Worm (Caenorhabditis elegans): ENCODE data around the gene rpl-26.

rpl-26 gene

ce11 chrII:8569038-8569977 is 33.3 kb upstream of the rpl-26 start, which contains the start of the genes col-38 and rpl-5 (continued):
- TF ChIP-seq che-1 (tag; optimal IDR thresholded peaks at IDR 0.05): peak; percentile 27
- peak; percentile 77 for TF ChIP-seq ceh-18 (tag; optimal IDR thresholded peaks at IDR 0.05)
- TF ChIP-seq ama-1 (optimal IDR thresholded peaks at IDR 0.05): no peak
- no peak for TF ChIP-seq ceh-45 (GFP tag; IDR thresholded peaks at IDR 0.05)
- TF ChIP-seq ttx-3 (tag; optimal IDR thresholded peaks at IDR 0.05): peak; percentile 29
- no peak for TF ChIP-seq elt-4 (tag; optimal IDR thresholded peaks at IDR 0.05)
- TF ChIP-seq nfya-1 (tag; optimal IDR thresholded peaks at IDR 0.05): peak; percentile 87
- peak; percentile 64 for TF ChIP-seq elt-2 (tag; optimal IDR thresholded peaks at IDR 0.05)
- TF ChIP-seq ceh-30 (tag; optimal IDR thresholded peaks at IDR 0.05): peak; percentile 76
- TF ChIP-seq unc-3 (GFP tag; conservative IDR thresholded peaks at IDR 0.05): 0 out of 2 replicates have a peak, but pooled peaks have one; percentile 17
- no peak for TF ChIP-seq unc-3 (tag; optimal IDR thresholded peaks at IDR 0.05)
- TF ChIP-seq hlh-15 (tag; optimal IDR thresholded peaks at IDR 0.05): no peak
- TF ChIP-seq hlh-8 (tag; optimal IDR thresholded peaks at IDR 0.05): no peak
- peak; percentile 80 for TF ChIP-seq pax-1 (tag; optimal IDR thresholded peaks at IDR 0.05)
- peak; percentile 10 for TF ChIP-seq pros-1 (tag; optimal IDR thresholded peaks at IDR 0.05)
- peak; percentile 26 for TF ChIP-seq Y22D7AL.16 (tag; optimal IDR thresholded peaks at IDR 0.05)

- TF ChIP-seq rnt-1 (tag; optimal IDR thresholded peaks at IDR 0.05): no peak
- no peak for TF ChIP-seq sox-2 (GFP tag; IDR thresholded peaks at IDR 0.05)
Measured at ce11 chrII:8570977-8571376, 31.6 kb upstream of the rpl-26 start, which contains the start of gene bcs-1. bcs-1 (plus strand) TSS chrII:8571085.

- no peak for TF ChIP-seq pat-9 (tag; optimal IDR thresholded peaks at IDR 0.05)
- TF ChIP-seq unc-3 (GFP tag; conservative IDR thresholded peaks at IDR 0.05): no peak
- no peak for TF ChIP-seq unc-3 (tag; optimal IDR thresholded peaks at IDR 0.05)
- TF ChIP-seq lin-11 (tag; optimal IDR thresholded peaks at IDR 0.05): no peak
- TF ChIP-seq fax-1 (tag; optimal IDR thresholded peaks at IDR 0.05): no peak
Measured at ce11 chrII:8573044-8573443, 29.5 kb upstream of the rpl-26 start, which contains the start of gene F54C9.7. F54C9.7 (plus strand) TSS chrII:8573344.

- TF ChIP-seq ceh-22 (tag; optimal IDR thresholded peaks at IDR 0.05) (no peak), hlh-15 (tag; optimal IDR thresholded peaks at IDR 0.05) (no peak), unc-3 (GFP tag; conservative IDR thresholded peaks at IDR 0.05) (no peak), unc-3 (tag; optimal IDR thresholded peaks at IDR 0.05) (no peak), ref-2 (tag; optimal IDR thresholded peaks at IDR 0.05) (no peak), unc-42 (tag; optimal IDR thresholded peaks at IDR 0.05) (no peak), nhr-232 (tag; optimal IDR thresholded peaks at IDR 0.05) (no peak), pag-3 (tag; optimal IDR thresholded peaks at IDR 0.05; ENCODE audit: borderline replicate concordance) (no peak)
Measured at ce11 chrII:8575184-8575583, 27.4 kb upstream of the rpl-26 start, which contains the start of gene puf-5. puf-5 (plus strand) TSS chrII:8575541.

ce11 chrII:8577509-8578099 is 25.0 kb upstream of the rpl-26 start, which contains the start of gene F54C9.9:
F54C9.9 (plus strand) TSS chrII:8578049.
- TF ChIP-seq rnt-1 (tag; optimal IDR thresholded peaks at IDR 0.05): no peak
- TF ChIP-seq ceh-34 (tag; optimal IDR thresholded peaks at IDR 0.05): no peak
- TF ChIP-seq pha-4 (tag; optimal IDR thresholded peaks at IDR 0.05): no peak
- no peak for TF ChIP-seq C38D4.7 (GFP tag; optimal IDR thresholded peaks at IDR 0.05)
- TF ChIP-seq ceh-30 (tag; optimal IDR thresholded peaks at IDR 0.05): no peak
- TF ChIP-seq hlh-8 (tag; optimal IDR thresholded peaks at IDR 0.05): no peak
- TF ChIP-seq tbx-7 (tag; optimal IDR thresholded peaks at IDR 0.05): no peak
- TF ChIP-seq syd-9 (tag; optimal IDR thresholded peaks at IDR 0.05): no peak
- TF ChIP-seq sdc-2 (tag; optimal IDR thresholded peaks at IDR 0.05): no peak
- no peak for TF ChIP-seq lin-11 (tag; optimal IDR thresholded peaks at IDR 0.05)
- no peak for TF ChIP-seq tbx-2 (tag; optimal IDR thresholded peaks at IDR 0.05)
- no peak for TF ChIP-seq ceh-9 (tag; optimal IDR thresholded peaks at IDR 0.05)
- no peak for TF ChIP-seq hlh-13 (GFP tag; optimal IDR thresholded peaks at IDR 0.05)
